Fruit fly (Drosophila melanogaster) whole organism, embryonic: Measurements from ENCODE around the gene mgr.

ENCODE experiments used
- Adf1 ChIP-seq: fragments of 200-800 bp; sonication (Bioruptor generic); IDR thresholded peaks from 2 replicates; pipeline ENCODE4 v1.3.6; 2022; ENCODE audit warnings: missing biosample characterization, missing genetic modification characterization
- Atf3 ChIP-seq: fragments of 200-800 bp; sonication (Bioruptor generic); optimal IDR thresholded peaks from 3 replicates; lab custom pipeline; 2016; ENCODE audit warnings: missing biosample characterization, missing genetic modification characterization
- Blimp-1 ChIP-seq: fragments of 200-800 bp; sonication (Bioruptor generic); optimal IDR thresholded peaks from 3 replicates; lab custom pipeline; 2018; ENCODE audit warnings: missing biosample characterization, missing genetic modification characterization, mild to moderate bottlenecking, moderate library complexity, missing genetic modification reagents
- CG10209 ChIP-seq: fragments of 200-800 bp; sonication (Bioruptor generic); optimal IDR thresholded peaks from 3 replicates; lab custom pipeline; 2017; ENCODE audit warnings: missing biosample characterization, mild to moderate bottlenecking, missing genetic modification characterization, missing genetic modification reagents
- CG10543 ChIP-seq: fragments of 200-800 bp; sonication (Bioruptor generic); optimal IDR thresholded peaks from 3 replicates; lab custom pipeline; 2017; ENCODE audit warnings: missing biosample characterization, mild to moderate bottlenecking, missing genetic modification characterization, moderate library complexity
- CG11723 ChIP-seq: fragments of 200-800 bp; sonication (Bioruptor generic); optimal IDR thresholded peaks from 2 replicates; lab custom pipeline; 2017; ENCODE audit warnings: missing biosample characterization, mild to moderate bottlenecking, missing genetic modification characterization
- CG12236 ChIP-seq: fragments of 200-800 bp; sonication (Bioruptor generic); optimal IDR thresholded peaks from 2 replicates; lab custom pipeline; 2016; ENCODE audit warnings: missing biosample characterization, missing genetic modification characterization
- CG1233 ChIP-seq: fragments of 200-800 bp; sonication (Bioruptor generic); optimal IDR thresholded peaks from 4 replicates; lab custom pipeline; 2018; ENCODE audit warnings: missing biosample characterization, mild to moderate bottlenecking, missing genetic modification characterization
- CG14441 ChIP-seq: fragments of 200-800 bp; sonication (Bioruptor generic); IDR thresholded peaks from 2 replicates; pipeline ENCODE4 v1.3.6; 2022; ENCODE audit warnings: missing biosample characterization, missing genetic modification characterization
- CG15269 ChIP-seq: fragments of 200-800 bp; sonication (Bioruptor generic); optimal IDR thresholded peaks from 2 replicates; lab custom pipeline; 2018; ENCODE audit warnings: missing biosample characterization, mild to moderate bottlenecking, missing genetic modification characterization, moderate library complexity
- CG1603 ChIP-seq: fragments of 200-800 bp; sonication (Bioruptor generic); optimal IDR thresholded peaks from 2 replicates; lab custom pipeline; 2019; ENCODE audit warnings: missing biosample characterization, mild to moderate bottlenecking, missing genetic modification characterization, moderate library complexity
- CG16815 ChIP-seq: fragments of 200-800 bp; sonication (Bioruptor generic); optimal IDR thresholded peaks from 3 replicates; lab custom pipeline; 2017; ENCODE audit warnings: missing biosample characterization, mild to moderate bottlenecking, missing genetic modification characterization
- CG1792 ChIP-seq: fragments of 200-800 bp; sonication (Bioruptor generic); optimal IDR thresholded peaks from 2 replicates; lab custom pipeline; 2016; ENCODE audit warnings: missing biosample characterization, missing genetic modification characterization
- CG31365 ChIP-seq: fragments of 200-800 bp; sonication (Bioruptor generic); optimal IDR thresholded peaks from 2 replicates; lab custom pipeline; 2018; ENCODE audit warnings: missing biosample characterization, mild to moderate bottlenecking, missing genetic modification characterization
- CG34224 ChIP-seq: fragments of 200-800 bp; sonication (Bioruptor generic); IDR thresholded peaks from 3 replicates; pipeline ENCODE4 v1.3.6; 2022; ENCODE audit warnings: missing biosample characterization, missing genetic modification characterization; ENCODE audit not compliant: partially characterized antibody
- CG5245 ChIP-seq: fragments of 200-800 bp; sonication (Bioruptor generic); optimal IDR thresholded peaks from 3 replicates; lab custom pipeline; 2016; ENCODE audit warnings: missing biosample characterization, missing genetic modification characterization
- CG7987 ChIP-seq: fragments of 200-800 bp; sonication (Bioruptor generic); optimal IDR thresholded peaks from 2 replicates; lab custom pipeline; 2018; ENCODE audit warnings: missing biosample characterization, mild to moderate bottlenecking, missing genetic modification characterization, moderate library complexity
- CG8281 ChIP-seq: fragments of 200-800 bp; sonication (Bioruptor generic); optimal IDR thresholded peaks from 2 replicates; lab custom pipeline; 2018; ENCODE audit warnings: missing biosample characterization, mild to moderate bottlenecking, missing genetic modification characterization, moderate library complexity
- CG9437 ChIP-seq: fragments of 200-800 bp; sonication (Bioruptor generic); optimal IDR thresholded peaks from 2 replicates; lab custom pipeline; 2018; ENCODE audit warnings: missing biosample characterization, mild to moderate bottlenecking, missing genetic modification characterization
- CrebB ChIP-seq: fragments of 200-800 bp; sonication (Bioruptor generic); optimal IDR thresholded peaks from 3 replicates; lab custom pipeline; 2018; ENCODE audit warnings: missing biosample characterization, mild to moderate bottlenecking, missing genetic modification characterization
- Dek ChIP-seq: fragments of 200-800 bp; sonication (Bioruptor generic); optimal IDR thresholded peaks from 3 replicates; lab custom pipeline; 2019; ENCODE audit warnings: missing biosample characterization, mild to moderate bottlenecking, missing genetic modification characterization, moderate library complexity
- Dip2 ChIP-seq: fragments of 200-800 bp; sonication (Bioruptor generic); IDR thresholded peaks from 2 replicates; pipeline ENCODE4 v1.3.6; 2022; ENCODE audit warnings: missing biosample characterization, missing genetic modification characterization
- Doc3 ChIP-seq: fragments of 200-800 bp; sonication (Bioruptor generic); IDR thresholded peaks from 3 replicates; pipeline ENCODE4 v1.3.6; 2022; ENCODE audit warnings: missing biosample characterization, missing genetic modification characterization; ENCODE audit not compliant: partially characterized antibody
- Gsc ChIP-seq: fragments of 200-800 bp; sonication (Bioruptor generic); IDR thresholded peaks from 2 replicates; pipeline ENCODE4 v1.3.6; 2022; ENCODE audit warnings: missing biosample characterization, missing genetic modification characterization
- Kr ChIP-seq: fragments of 200-800 bp; sonication (Bioruptor generic); optimal IDR thresholded peaks from 2 replicates; lab custom pipeline; 2017; ENCODE audit warnings: missing biosample characterization, mild to moderate bottlenecking, missing genetic modification characterization
- Mrtf ChIP-seq: fragments of 200-800 bp; sonication (Bioruptor generic); IDR thresholded peaks from 3 replicates; pipeline ENCODE4 v1.3.6; 2022; ENCODE audit warnings: missing biosample characterization, missing genetic modification characterization
- Neu2 ChIP-seq: fragments of 200-800 bp; sonication (Bioruptor generic); optimal IDR thresholded peaks from 3 replicates; lab custom pipeline; 2016; ENCODE audit warnings: missing biosample characterization, missing genetic modification characterization, borderline replicate concordance
- Oli ChIP-seq: fragments of 200-800 bp; sonication (Bioruptor generic); optimal IDR thresholded peaks from 2 replicates; lab custom pipeline; 2018; ENCODE audit warnings: missing biosample characterization, mild to moderate bottlenecking, missing genetic modification characterization, moderate library complexity
- Side ChIP-seq: fragments of 200-800 bp; sonication (Bioruptor generic); optimal IDR thresholded peaks from 2 replicates; lab custom pipeline; 2016; ENCODE audit warnings: missing biosample characterization, missing genetic modification characterization
- Trl ChIP-seq, 3 experiments: fragments of >200 bp in 2 of 3; fragments of 200-800 bp in 1 of 3; sonication (Bioruptor generic) in 1 of 3; optimal IDR thresholded peaks; 2 replicates in 1 of 3; 3 replicates in 2 of 3; lab custom pipeline; 2016 to 2017; ENCODE audit warnings: missing biosample characterization in 1 of 3, missing genetic modification characterization in 1 of 3
- caup ChIP-seq: fragments of 200-800 bp; sonication (Bioruptor generic); optimal IDR thresholded peaks from 3 replicates; lab custom pipeline; 2017; ENCODE audit warnings: missing biosample characterization, mild to moderate bottlenecking, missing genetic modification characterization, moderate library complexity; ENCODE audit not compliant: severe bottlenecking
- cwo ChIP-seq: fragments of 200-800 bp; sonication (Bioruptor generic); optimal IDR thresholded peaks from 3 replicates; lab custom pipeline; 2017; ENCODE audit warnings: missing biosample characterization, missing genetic modification characterization, mild to moderate bottlenecking, moderate library complexity, missing genetic modification reagents
- dimm ChIP-seq: fragments of 200-800 bp; sonication (Bioruptor generic); IDR thresholded peaks from 2 replicates; pipeline ENCODE4 v1.3.6; 2022; ENCODE audit warnings: missing biosample characterization, missing genetic modification characterization
- fu2 ChIP-seq: fragments of 200-800 bp; sonication (Bioruptor generic); optimal IDR thresholded peaks from 2 replicates; lab custom pipeline; 2016; ENCODE audit warnings: missing biosample characterization, missing genetic modification characterization
- her ChIP-seq: fragments of 200-800 bp; sonication (Bioruptor generic); optimal IDR thresholded peaks from 2 replicates; lab custom pipeline; 2016; ENCODE audit warnings: missing biosample characterization, missing genetic modification characterization
- jigr1 ChIP-seq: fragments of 200-800 bp; sonication (Bioruptor generic); IDR thresholded peaks from 3 replicates; pipeline ENCODE4 v1.3.6; 2022; ENCODE audit warnings: missing biosample characterization, missing genetic modification characterization
- lab ChIP-seq: fragments of 200-800 bp; sonication (Bioruptor generic); optimal IDR thresholded peaks from 3 replicates; lab custom pipeline; 2017; ENCODE audit warnings: missing biosample characterization, missing genetic modification characterization, mild to moderate bottlenecking, moderate library complexity, missing genetic modification reagents
- lilli ChIP-seq: fragments of 200-800 bp; sonication (Bioruptor generic); optimal IDR thresholded peaks from 3 replicates; lab custom pipeline; 2016; ENCODE audit warnings: missing biosample characterization, missing genetic modification characterization
- lov ChIP-seq, 2 experiments: fragments of 200-800 bp in 1 of 2; fragments of >200 bp in 1 of 2; sonication (Bioruptor generic) in 1 of 2; IDR thresholded peaks in 1 of 2; optimal IDR thresholded peaks in 1 of 2; 2 replicates in 1 of 2; 3 replicates in 1 of 2; pipeline versions ENCODE4 v1.3.6 to Lab custom; 2017 to 2022; ENCODE audit warnings: missing biosample characterization in 1 of 2, missing genetic modification characterization in 1 of 2
- nerfin-2 ChIP-seq: fragments of 200-800 bp; sonication (Bioruptor generic); IDR thresholded peaks from 2 replicates; pipeline ENCODE4 v1.3.6; 2022; ENCODE audit warnings: missing biosample characterization, missing genetic modification characterization; ENCODE audit not compliant: partially characterized antibody
- onecut ChIP-seq: fragments of 200-800 bp; sonication (Bioruptor generic); IDR thresholded peaks from 2 replicates; pipeline ENCODE4 v1.3.6; 2022; ENCODE audit warnings: missing biosample characterization, missing genetic modification characterization
- pnt ChIP-seq: fragments of 200-800 bp; sonication (Bioruptor generic); optimal IDR thresholded peaks from 3 replicates; lab custom pipeline; 2016; ENCODE audit warnings: missing biosample characterization, missing genetic modification characterization
- ranshi ChIP-seq: fragments of 200-800 bp; sonication (Bioruptor generic); IDR thresholded peaks from 2 replicates; pipeline ENCODE4 v1.3.6; 2022; ENCODE audit warnings: missing biosample characterization, missing genetic modification characterization
- run ChIP-seq: fragments of 200-800 bp; sonication (Bioruptor generic); optimal IDR thresholded peaks from 3 replicates; lab custom pipeline; 2018; ENCODE audit warnings: missing biosample characterization, mild to moderate bottlenecking, missing genetic modification characterization
- scrt ChIP-seq: fragments of 200-800 bp; sonication (Bioruptor generic); optimal IDR thresholded peaks from 2 replicates; lab custom pipeline; 2018; ENCODE audit warnings: missing biosample characterization, mild to moderate bottlenecking, missing genetic modification characterization, moderate library complexity
- sqz ChIP-seq: fragments of 200-800 bp; sonication (Bioruptor generic); optimal IDR thresholded peaks from 3 replicates; lab custom pipeline; 2018; ENCODE audit warnings: missing biosample characterization, mild to moderate bottlenecking, missing genetic modification characterization

The mgr gene

DNA sequence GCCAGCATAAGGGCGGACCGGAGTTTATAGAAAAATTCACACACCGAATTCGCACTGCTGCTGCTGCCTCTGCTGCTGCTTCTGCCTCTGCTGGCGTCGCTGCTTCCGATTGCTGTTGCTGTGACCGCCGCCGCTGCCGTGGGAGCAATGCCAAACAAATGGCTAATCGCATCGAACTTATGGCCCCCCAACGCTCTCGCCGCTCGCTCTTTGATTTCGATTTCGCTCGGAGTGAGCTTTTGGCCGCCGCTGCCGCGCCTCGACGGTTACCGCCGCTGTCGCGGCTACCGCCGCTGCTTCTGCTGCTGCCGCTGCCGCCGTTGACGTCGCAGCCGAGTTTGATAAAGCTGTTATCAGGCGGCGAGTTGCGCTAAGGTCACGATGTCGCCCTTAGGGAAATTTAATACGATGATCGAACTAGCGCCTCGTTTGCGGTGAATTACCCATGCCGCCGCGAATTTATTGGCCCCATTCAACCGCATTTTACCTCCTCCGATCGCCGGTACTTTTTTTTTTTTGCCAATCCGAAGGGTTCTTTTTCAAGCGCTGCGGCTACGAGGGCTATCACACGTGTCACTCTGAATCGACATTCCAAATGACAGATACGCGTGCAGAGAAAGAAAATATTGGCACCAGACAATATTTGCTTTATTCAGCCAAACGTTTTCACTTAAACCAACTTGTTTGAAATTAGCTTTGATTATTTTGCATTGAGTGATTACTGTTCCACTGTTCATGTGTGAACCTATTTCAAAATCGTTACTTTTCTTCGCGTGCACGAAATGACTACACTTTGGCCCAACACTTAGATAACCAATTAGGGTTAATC, 48.6 kb upstream of the mgr start (continued):
- TF ChIP-seq dimm (GFP tag; lab: Robert Waterston, UW) (0 out of 2 replicates have a peak, but pooled peaks have one; percentile 40), CG31365 (tag; lab: Kevin White, UChicago) (peak; percentile 5), CG11723 (GFP tag; lab: Kevin White, UChicago) (no peak), CG9437 (peak; percentile 37), Adf1 (GFP tag; lab: Robert Waterston, UW) (peak; percentile 98), Neu2 (GFP tag; lab: Kevin White, UChicago) (peak; percentile 41), CG10209 (peak; percentile 64), sqz (GFP tag; lab: Kevin White, UChicago) (no peak), onecut (GFP tag; lab: Robert Waterston, UW) (peak; percentile 45), Dip2 (GFP tag; lab: Robert Waterston, UW) (peak; percentile 33; the same call in 1 of the 2 replicates), Side (GFP tag; lab: Kevin White, UChicago) (peak; percentile 35), CG14441 (GFP tag; lab: Robert Waterston, UW) (peak; percentile 90), fu2 (GFP tag; lab: Kevin White, UChicago) (peak; percentile 46), CG1233 (GFP tag; lab: Kevin White, UChicago) (peak; percentile 60), cwo (GFP tag; lab: Kevin White, UChicago) (peak; percentile 85), CG8281 (peak; percentile 22), Atf3 (peak; percentile 22), CG16815 (GFP tag; lab: Kevin White, UChicago) (no peak), Blimp-1 (peak; percentile 64), Dek (tag; lab: Kevin White, UChicago) (peak; percentile 35), caup (GFP tag; lab: Kevin White, UChicago) (peak; percentile 74), CG15269 (tag; lab: Kevin White, UChicago) (peak; percentile 72), Mrtf (GFP tag; lab: Robert Waterston, UW) (peak; percentile 82), Kr (GFP tag; lab: Kevin White, UChicago) (no peak), lab (GFP tag; lab: Kevin White, UChicago) (peak; percentile 86), lov (optimal IDR thresholded peaks at IDR 0.05; lab: Kevin White, UChicago) (no peak), lov (GFP tag; IDR thresholded peaks at IDR 0.05; lab: Robert Waterston, UW) (no peak), her (peak; percentile 57), scrt (GFP tag; lab: Kevin White, UChicago) (peak; percentile 39), pnt (GFP tag; lab: Kevin White, UChicago) (peak; percentile 58), CG1603 (peak; percentile 66), jigr1 (GFP tag; lab: Robert Waterston, UW) (no peak), Trl (optimal IDR thresholded peaks at IDR 0.05; lab: Kevin White, UChicago) (peak; percentile 12 to 59), Trl (GFP tag; optimal IDR thresholded peaks at IDR 0.05; lab: Kevin White, UChicago) (peak; percentile 40), CG5245 (GFP tag; lab: Kevin White, UChicago) (peak; percentile 56), CG7987 (GFP tag; lab: Kevin White, UChicago) (peak; percentile 49), lilli (GFP tag; lab: Kevin White, UChicago) (peak; percentile 62), CG1792 (GFP tag; lab: Kevin White, UChicago) (peak; percentile 33), CrebB (tag; lab: Kevin White, UChicago) (no peak), run (no peak), Doc3 (no peak), CG12236 (GFP tag; lab: Kevin White, UChicago) (peak; percentile 17), Gsc (GFP tag; lab: Robert Waterston, UW) (0 out of 2 replicates have a peak, but pooled peaks have one; percentile 43), ranshi (GFP tag; lab: Robert Waterston, UW) (peak; percentile 85), Oli (tag; lab: Kevin White, UChicago) (peak; percentile 60), CG10543 (GFP tag; lab: Kevin White, UChicago) (no peak), CG34224 (GFP tag; lab: Robert Waterston, UW) (no peak), nerfin-2 (GFP tag; lab: Robert Waterston, UW) (0 out of 2 replicates have a peak, but pooled peaks have one; percentile 17)
